Worm (Caenorhabditis elegans) whole organism, L4 larva: Measurements from ENCODE around the gene K02F6.1.
"Not testable (repeated sequence)": the region's sequence is repeated elsewhere in the genome, so short reads cannot be mapped to it uniquely, and the experiment has no call there.

Experiments
- F10B5.3 ChIP-seq: sonication (generic microtip); optimal IDR thresholded peaks from 2 replicates; lab custom pipeline; 2016; ENCODE audit warnings: mild to moderate bottlenecking, missing genetic modification characterization, missing compliant biosample characterization
- F49E8.2 ChIP-seq: sonication (generic microtip); optimal IDR thresholded peaks from 2 replicates; lab custom pipeline; 2016; ENCODE audit warnings: missing compliant biosample characterization, mild to moderate bottlenecking, missing genetic modification characterization, borderline replicate concordance
- Y105C5A.15 ChIP-seq: fragments of 200-800 bp; sonication (Bioruptor generic); IDR thresholded peaks from 2 replicates; pipeline ENCODE4 v1.3.6; 2022; ENCODE audit warnings: missing genetic modification characterization, missing compliant biosample characterization
- ZK546.5 ChIP-seq, 2 experiments: sonication (generic microtip); optimal IDR thresholded peaks; 2 replicates each; lab custom pipeline; 2017; ENCODE audit warnings: missing biosample characterization in 2 of 2, missing genetic modification characterization in 2 of 2
- aha-1 ChIP-seq: fragments of 150-350 bp; peaks from one replicate; lab custom pipeline; 2014; ENCODE audit warnings: missing biosample characterization, missing genetic modification characterization
- arid-1 ChIP-seq: fragments of 200-800 bp; sonication (Bioruptor generic); conservative IDR thresholded peaks from 2 replicates; pipeline ENCODE4 v1.3.6; 2022; ENCODE audit warnings: missing genetic modification reagents, missing genetic modification characterization, missing compliant biosample characterization
- attf-4 ChIP-seq: sonication (generic microtip); optimal IDR thresholded peaks from 3 replicates; lab custom pipeline; 2017; ENCODE audit warnings: missing biosample characterization, missing genetic modification characterization
- ceh-32 ChIP-seq: sonication (generic microtip); optimal IDR thresholded peaks from 2 replicates; lab custom pipeline; 2016; ENCODE audit warnings: mild to moderate bottlenecking, missing genetic modification characterization, missing compliant biosample characterization; ENCODE audit not compliant: poor library complexity
- ceh-82 ChIP-seq: sonication (generic microtip); optimal IDR thresholded peaks from 2 replicates; lab custom pipeline; 2017; ENCODE audit warnings: missing biosample characterization, missing genetic modification characterization
- daf-16 ChIP-seq, 3 experiments: sonication (generic microtip); optimal IDR thresholded peaks; 2 replicates each; lab custom pipeline; 2016 to 2017; ENCODE audit warnings: missing genetic modification characterization in 3 of 3, missing genetic modification reagents in 3 of 3, mild to moderate bottlenecking in 2 of 3, missing compliant biosample characterization in 2 of 3, missing biosample characterization in 1 of 3, moderate library complexity in 1 of 3
- dmd-6 ChIP-seq: fragments of 200-800 bp; sonication (Bioruptor generic); IDR thresholded peaks from 2 replicates; pipeline ENCODE4 v1.3.6; 2022; ENCODE audit warnings: missing genetic modification reagents, missing genetic modification characterization, missing compliant biosample characterization
- fkh-10 ChIP-seq: fragments of 150-350 bp; optimal IDR thresholded peaks from 2 replicates; lab custom pipeline; 2014; ENCODE audit warnings: missing biosample characterization, missing genetic modification reagents, missing genetic modification characterization
- hlh-11 ChIP-seq: fragments of 200-800 bp; sonication (Bioruptor generic); optimal IDR thresholded peaks from 2 replicates; lab custom pipeline; 2018; ENCODE audit warnings: mild to moderate bottlenecking, missing genetic modification characterization, missing compliant biosample characterization
- hlh-30 ChIP-seq: sonication (generic microtip); optimal IDR thresholded peaks from 2 replicates; lab custom pipeline; 2017; ENCODE audit warnings: antibody characterized with exemption, mild to moderate bottlenecking, missing genetic modification characterization, missing compliant biosample characterization; ENCODE audit not compliant: insufficient read depth
- hmg-1.1 ChIP-seq: fragments of 200-800 bp; sonication (Bioruptor generic); IDR thresholded peaks from 2 replicates; pipeline ENCODE4 v1.3.6; 2022; ENCODE audit warnings: missing genetic modification reagents, missing genetic modification characterization, missing compliant biosample characterization
- lim-7 ChIP-seq: fragments of 200-800 bp; sonication (Bioruptor generic); IDR thresholded peaks from 2 replicates; pipeline ENCODE4 v1.3.6; 2022; ENCODE audit warnings: missing genetic modification characterization, missing compliant biosample characterization
- lin-1 ChIP-seq: fragments of 200-800 bp; sonication (Bioruptor generic); IDR thresholded peaks from 2 replicates; pipeline ENCODE4 v1.3.6; 2022; ENCODE audit warnings: missing genetic modification reagents, missing genetic modification characterization, missing compliant biosample characterization
- lsy-2 ChIP-seq, 2 experiments: fragments of 150-350 bp in 1 of 2; sonication (generic microtip) in 1 of 2; optimal IDR thresholded peaks; 2 replicates each; lab custom pipeline; 2014 to 2017; ENCODE audit warnings: missing biosample characterization in 2 of 2, missing genetic modification characterization in 2 of 2
- mxl-3 ChIP-seq: fragments of 200-800 bp; sonication (Bioruptor generic); optimal IDR thresholded peaks from 2 replicates; lab custom pipeline; 2018; ENCODE audit warnings: mild to moderate bottlenecking, missing genetic modification characterization, missing compliant biosample characterization
- nhr-102 ChIP-seq: sonication (generic microtip); optimal IDR thresholded peaks from 2 replicates; lab custom pipeline; 2016; ENCODE audit warnings: mild to moderate bottlenecking, missing genetic modification characterization, moderate library complexity, missing compliant biosample characterization
- nhr-237 ChIP-seq: sonication (generic microtip); optimal IDR thresholded peaks from 2 replicates; lab custom pipeline; 2017; ENCODE audit warnings: missing biosample characterization, missing genetic modification characterization
- nhr-25 ChIP-seq: sonication (generic microtip); optimal IDR thresholded peaks from 2 replicates; lab custom pipeline; 2017; ENCODE audit warnings: missing genetic modification characterization, mild to moderate bottlenecking, missing compliant biosample characterization, antibody characterized with exemption, moderate library complexity, borderline replicate concordance; ENCODE audit not compliant: insufficient read depth
- nhr-28 ChIP-seq: fragments of 150-350 bp; optimal IDR thresholded peaks from 2 replicates; lab custom pipeline; 2014; ENCODE audit warnings: missing biosample characterization, missing genetic modification characterization
- nhr-41 ChIP-seq: fragments of 200-800 bp; sonication (Bioruptor generic); IDR thresholded peaks from 2 replicates; pipeline ENCODE4 v1.3.6; 2022; ENCODE audit warnings: missing genetic modification reagents, missing genetic modification characterization, missing compliant biosample characterization
- nhr-42 ChIP-seq: fragments of 200-800 bp; sonication (Bioruptor generic); IDR thresholded peaks from 2 replicates; pipeline ENCODE4 v1.3.6; 2022; ENCODE audit warnings: missing genetic modification characterization, missing compliant biosample characterization
- nhr-6 ChIP-seq: fragments of 150-350 bp; optimal IDR thresholded peaks from 2 replicates; lab custom pipeline; 2014; ENCODE audit warnings: missing biosample characterization, missing genetic modification characterization
- nhr-77 ChIP-seq: fragments of 150-350 bp; optimal IDR thresholded peaks from 2 replicates; lab custom pipeline; 2014; ENCODE audit warnings: missing biosample characterization, missing genetic modification characterization
- php-3 ChIP-seq: fragments of 200-800 bp; sonication (Bioruptor generic); IDR thresholded peaks from 2 replicates; pipeline ENCODE4 v1.3.6; 2022; ENCODE audit warnings: missing genetic modification reagents, missing genetic modification characterization, missing compliant biosample characterization
- pqm-1 ChIP-seq: sonication (generic microtip); optimal IDR thresholded peaks from 2 replicates; lab custom pipeline; 2017; ENCODE audit warnings: missing biosample characterization, missing genetic modification characterization
- snpc-4 ChIP-seq: fragments of 150-350 bp; optimal IDR thresholded peaks from 2 replicates; lab custom pipeline; 2014; ENCODE audit warnings: missing biosample characterization, missing genetic modification characterization
- tra-1 ChIP-seq: fragments of 200-800 bp; sonication (Bioruptor generic); IDR thresholded peaks from 2 replicates; pipeline ENCODE4 v1.3.6; 2022; ENCODE audit warnings: missing genetic modification reagents, missing genetic modification characterization, missing compliant biosample characterization
- unc-62 ChIP-seq, 3 experiments: fragments of 150-350 bp in 1 of 3; sonication (generic microtip); optimal IDR thresholded peaks in 2 of 3; peaks in 1 of 3; 1 replicate in 1 of 3; 2 replicates in 2 of 3; lab custom pipeline; 2014 to 2017; ENCODE audit warnings: missing biosample characterization in 3 of 3, missing genetic modification characterization in 3 of 3, missing genetic modification reagents in 3 of 3, missing genotype in 1 of 3
- zag-1 ChIP-seq: fragments of 150-350 bp; optimal IDR thresholded peaks from 2 replicates; lab custom pipeline; 2014; ENCODE audit warnings: missing biosample characterization, missing genetic modification characterization
- zip-11 ChIP-seq: fragments of 200-800 bp; sonication (Bioruptor generic); IDR thresholded peaks from 2 replicates; pipeline ENCODE4 v1.3.6; 2022; ENCODE audit warnings: missing genetic modification characterization, missing compliant biosample characterization
- ztf-11 ChIP-seq: fragments of 150-350 bp; optimal IDR thresholded peaks from 2 replicates; lab custom pipeline; 2014; ENCODE audit warnings: missing biosample characterization, missing genetic modification characterization

The K02F6.1 gene

DNA sequence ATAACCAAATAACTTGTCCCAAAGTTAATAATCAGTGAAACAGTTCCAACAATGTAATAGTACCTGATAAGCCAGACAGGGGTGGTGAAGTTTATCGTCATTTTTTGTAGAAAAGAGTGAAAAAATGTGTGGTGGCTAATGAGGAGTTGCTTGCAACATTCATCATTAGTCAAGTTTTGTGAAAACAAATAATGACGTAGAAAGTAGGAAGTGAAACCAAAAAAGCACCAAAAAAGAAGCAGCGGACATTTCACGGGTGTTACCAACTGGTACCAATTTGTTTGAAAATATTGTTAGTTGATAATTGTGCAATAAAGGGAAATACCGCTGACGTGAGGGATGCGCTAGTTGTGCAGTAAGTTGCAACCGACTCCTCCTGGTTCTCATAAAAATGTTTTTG is 31.7 kb downstream of the K02F6.1 start, which contains the start of gene sri-36:
TSS of gene sri-36 (minus strand) at position 101 of the 400 bp plus-strand sequence.
- TF ChIP-seq snpc-4 (tag; lab: Kevin White, UChicago) (no peak), aha-1 (tag; lab: Kevin White, UChicago) (peak; percentile 9)

ce11 chrII:2586861-2587554 is 33.2 kb downstream of the K02F6.1 start, which contains the start of the genes F33H12.7 and sri-39:
TSS of gene F33H12.7 (minus strand) at chrII:2586911.
TSS of gene sri-39 (plus strand) at chrII:2587504.
- TF ChIP-seq nhr-25 (tag; lab: Kevin White, UChicago): no peak
- TF ChIP-seq mxl-3 (GFP tag; lab: Kevin White, UChicago): peak; percentile 42
- no peak for TF ChIP-seq fkh-10 (GFP tag; lab: Kevin White, UChicago)
- no peak for TF ChIP-seq arid-1
- TF ChIP-seq pqm-1 (tag; lab: Kevin White, UChicago): peak; percentile 87
- TF ChIP-seq zag-1: no peak
- TF ChIP-seq attf-4: no peak
- no peak for TF ChIP-seq daf-16 (GFP tag; optimal IDR thresholded peaks at IDR 0.05; lab: Kevin White, UChicago)
- TF ChIP-seq daf-16 (tag; optimal IDR thresholded peaks at IDR 0.05; lab: Kevin White, UChicago): peak; percentile 13
- peak in 1 of 2 experiments; percentile 75 for TF ChIP-seq lsy-2 (tag; optimal IDR thresholded peaks at IDR 0.05; lab: Kevin White, UChicago)
- no peak for TF ChIP-seq ztf-11 (tag; lab: Kevin White, UChicago)
- no peak for TF ChIP-seq aha-1 (tag; lab: Kevin White, UChicago)
- TF ChIP-seq hlh-11: peak; percentile 57
- TF ChIP-seq nhr-28: peak; percentile 81
- TF ChIP-seq nhr-237 (tag; lab: Kevin White, UChicago): no peak
- TF ChIP-seq nhr-6 (tag; lab: Kevin White, UChicago): peak; percentile 29
- no peak for TF ChIP-seq php-3
- TF ChIP-seq hmg-1.1 (GFP tag; lab: Robert Waterston, UW): no peak
- peak; percentile 38 for TF ChIP-seq nhr-77
- TF ChIP-seq nhr-102: peak; percentile 73
- peak; percentile 52 for TF ChIP-seq dmd-6 (GFP tag; lab: Robert Waterston, UW)
- no peak for TF ChIP-seq ceh-32
- 0 out of 2 replicates have a peak, but pooled peaks have one; percentile 9 for TF ChIP-seq lin-1
- TF ChIP-seq ZK546.5 (tag; optimal IDR thresholded peaks at IDR 0.05; lab: Kevin White, UChicago): no peak
- no peak for TF ChIP-seq lim-7
- no peak for TF ChIP-seq tra-1 (GFP tag; lab: Robert Waterston, UW)
- peak; percentile 13 for TF ChIP-seq hlh-30 (tag; lab: Kevin White, UChicago)
- TF ChIP-seq zip-11 (GFP tag; lab: Robert Waterston, UW): no peak
- TF ChIP-seq nhr-42 (GFP tag; lab: Robert Waterston, UW): 0 out of 2 replicates have a peak, but pooled peaks have one; percentile 10
- no peak for TF ChIP-seq nhr-41 (GFP tag; lab: Robert Waterston, UW)
- TF ChIP-seq ceh-82 (tag; lab: Kevin White, UChicago): no peak
- TF ChIP-seq Y105C5A.15 (GFP tag; lab: Robert Waterston, UW): no peak
- peak in 1 of 2 experiments; percentile 28 for TF ChIP-seq unc-62 (GFP tag; optimal IDR thresholded peaks at IDR 0.05 in 1 of 2; lab: Kevin White, UChicago)
- no peak for TF ChIP-seq unc-62 (tag; optimal IDR thresholded peaks at IDR 0.05; lab: Kevin White, UChicago)
- TF ChIP-seq, all 104 proteins: peak for 14

DNA sequence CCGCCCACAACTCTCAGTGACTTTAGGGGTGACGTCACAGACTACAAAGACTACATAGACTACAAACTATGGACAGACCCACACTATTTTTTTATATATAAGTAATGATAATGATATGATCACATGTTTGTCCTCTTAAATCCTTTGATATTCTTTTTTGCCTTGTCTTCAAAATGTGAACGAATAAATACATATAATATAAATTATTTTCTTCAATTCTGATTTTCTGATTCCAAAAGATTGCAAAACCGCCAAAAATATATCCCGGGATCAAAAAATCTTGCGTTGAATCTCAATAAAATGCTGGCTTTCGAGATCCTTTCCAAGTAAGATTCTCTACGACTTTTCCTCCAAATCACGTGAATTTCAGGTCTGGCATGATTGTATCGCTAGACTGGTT is 46.4 kb downstream of the K02F6.1 start, which contains the start of gene F33H12.1:
TSS of gene F33H12.1 (plus strand) at position 301 of the 400 bp plus-strand sequence.
- TF ChIP-seq nhr-102; nhr-42 (GFP tag; lab: Robert Waterston, UW); F49E8.2 (tag; lab: Kevin White, UChicago): not testable (repeated sequence)

DNA sequence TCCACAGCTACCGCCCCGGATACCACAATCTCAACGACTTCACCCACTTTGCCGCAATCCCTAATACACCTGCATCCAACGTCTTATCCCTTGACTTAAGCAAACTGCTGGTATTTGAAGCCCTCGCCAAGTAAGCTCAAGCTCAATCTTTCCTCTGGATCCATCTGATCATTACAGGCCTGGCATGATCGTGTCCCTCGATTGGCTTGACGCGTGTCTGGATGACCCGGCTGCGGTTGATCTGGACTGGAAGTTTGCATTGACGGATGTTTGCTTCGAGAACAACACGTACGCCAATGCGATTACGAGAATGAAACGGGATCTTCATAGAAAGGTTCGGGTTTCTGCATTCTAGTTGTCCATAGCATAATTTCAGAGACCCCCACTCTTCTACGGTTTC is 47.2 kb downstream of the K02F6.1 start:
- TF ChIP-seq aha-1 (tag; lab: Kevin White, UChicago): peak; percentile 91
- TF ChIP-seq F10B5.3: no peak
